Fruit fly (Drosophila melanogaster) whole organism, embryonic: ENCODE results near the gene CG15044.

ENCODE experiments used
- Asciz ChIP-seq: fragments of 200-800 bp; sonication (Bioruptor generic); optimal IDR thresholded peaks from 2 replicates; lab custom pipeline; 2017; ENCODE audit warnings: missing biosample characterization, mild to moderate bottlenecking, missing genetic modification characterization, missing genetic modification reagents
- Bdp1 ChIP-seq: fragments of 200-800 bp; sonication (Bioruptor generic); optimal IDR thresholded peaks from 3 replicates; lab custom pipeline; 2016; ENCODE audit warnings: missing biosample characterization, missing genetic modification characterization
- CG12219 ChIP-seq: fragments of 200-800 bp; sonication (Bioruptor generic); optimal IDR thresholded peaks from 3 replicates; lab custom pipeline; 2018; ENCODE audit warnings: missing biosample characterization, mild to moderate bottlenecking, missing genetic modification characterization
- CG13775 ChIP-seq: fragments of 200-800 bp; sonication (Bioruptor generic); optimal IDR thresholded peaks from 3 replicates; lab custom pipeline; 2017; ENCODE audit warnings: missing biosample characterization, mild to moderate bottlenecking, missing genetic modification characterization
- CG14667 ChIP-seq: fragments of 200-800 bp; sonication (Bioruptor generic); IDR thresholded peaks from 2 replicates; pipeline ENCODE4 v1.3.6; 2022; ENCODE audit warnings: missing biosample characterization, missing genetic modification characterization
- CG16813 ChIP-seq: fragments of 200-800 bp; sonication (Bioruptor generic); IDR thresholded peaks from 3 replicates; pipeline ENCODE4 v1.3.6; 2022; ENCODE audit warnings: missing biosample characterization, missing genetic modification characterization; ENCODE audit not compliant: partially characterized antibody
- CG1792 ChIP-seq: fragments of 200-800 bp; sonication (Bioruptor generic); optimal IDR thresholded peaks from 2 replicates; lab custom pipeline; 2016; ENCODE audit warnings: missing biosample characterization, missing genetic modification characterization
- CG18764 ChIP-seq: fragments of 200-800 bp; sonication (Bioruptor generic); optimal IDR thresholded peaks from 3 replicates; lab custom pipeline; 2016; ENCODE audit warnings: missing biosample characterization, missing genetic modification characterization
- CG2678 ChIP-seq: fragments of 200-800 bp; sonication (Bioruptor generic); optimal IDR thresholded peaks from 3 replicates; lab custom pipeline; 2019; ENCODE audit warnings: missing biosample characterization, mild to moderate bottlenecking, missing genetic modification characterization, moderate library complexity
- CG2712 ChIP-seq: fragments of 200-800 bp; optimal IDR thresholded peaks from 3 replicates; lab custom pipeline; 2019; ENCODE audit warnings: missing biosample characterization, mild to moderate bottlenecking, missing genetic modification characterization, moderate library complexity
- CG31388 ChIP-seq: fragments of 200-800 bp; sonication (Bioruptor generic); optimal IDR thresholded peaks from 2 replicates; lab custom pipeline; 2016; ENCODE audit warnings: missing biosample characterization, missing genetic modification characterization
- CG3163 ChIP-seq: fragments of 200-800 bp; sonication (Bioruptor generic); optimal IDR thresholded peaks from 3 replicates; lab custom pipeline; 2016; ENCODE audit warnings: missing biosample characterization, missing genetic modification characterization
- CG4707 ChIP-seq: fragments of 200-800 bp; sonication (Bioruptor generic); optimal IDR thresholded peaks from 2 replicates; lab custom pipeline; 2018; ENCODE audit warnings: missing biosample characterization, mild to moderate bottlenecking, missing genetic modification characterization, moderate library complexity
- CG5180 ChIP-seq: fragments of 200-800 bp; sonication (Bioruptor generic); optimal IDR thresholded peaks from 3 replicates; lab custom pipeline; 2017; ENCODE audit warnings: missing biosample characterization, missing genetic modification characterization, mild to moderate bottlenecking, moderate library complexity, missing genetic modification reagents
- CG6854 ChIP-seq: fragments of 200-800 bp; sonication (Bioruptor generic); optimal IDR thresholded peaks from 3 replicates; lab custom pipeline; 2017; ENCODE audit warnings: missing biosample characterization, mild to moderate bottlenecking, missing genetic modification characterization
- CG8089 ChIP-seq: fragments of 200-800 bp; sonication (Bioruptor generic); optimal IDR thresholded peaks from 3 replicates; lab custom pipeline; 2016; ENCODE audit warnings: missing biosample characterization, missing genetic modification characterization
- CG9932 ChIP-seq: fragments of 200-800 bp; sonication (Bioruptor generic); IDR thresholded peaks from 2 replicates; pipeline ENCODE4 v1.3.6; 2022; ENCODE audit warnings: missing biosample characterization, missing genetic modification characterization
- Dip2 ChIP-seq: fragments of 200-800 bp; sonication (Bioruptor generic); IDR thresholded peaks from 2 replicates; pipeline ENCODE4 v1.3.6; 2022; ENCODE audit warnings: missing biosample characterization, missing genetic modification characterization
- Dip3 ChIP-seq: fragments of 200-800 bp; sonication (Bioruptor generic); optimal IDR thresholded peaks from 3 replicates; lab custom pipeline; 2016; ENCODE audit warnings: missing biosample characterization, missing genetic modification characterization
- Dll ChIP-seq: fragments of 200-800 bp; sonication (Bioruptor generic); IDR thresholded peaks from 4 replicates; pipeline ENCODE4 v1.3.6; 2022; ENCODE audit warnings: missing biosample characterization, missing genetic modification characterization; ENCODE audit not compliant: partially characterized antibody
- Ets65A ChIP-seq: fragments of 200-800 bp; sonication (Bioruptor generic); peaks from one replicate; lab custom pipeline; 2016; ENCODE audit warnings: missing biosample characterization, missing genetic modification characterization
- Hr78 ChIP-seq, 2 experiments: fragments of 200-800 bp in 1 of 2; fragments of >200 bp in 1 of 2; sonication (Bioruptor generic) in 1 of 2; optimal IDR thresholded peaks; 2 replicates each; lab custom pipeline; 2017 to 2019; ENCODE audit warnings: missing biosample characterization in 2 of 2, missing genetic modification characterization in 2 of 2, mild to moderate bottlenecking in 1 of 2, moderate library complexity in 1 of 2
- Hsf ChIP-seq: fragments of 200-800 bp; sonication (Bioruptor generic); optimal IDR thresholded peaks from 3 replicates; lab custom pipeline; 2016; ENCODE audit warnings: missing biosample characterization, missing genetic modification characterization
- Max ChIP-seq: fragments of 200-800 bp; sonication (Bioruptor generic); optimal IDR thresholded peaks from 2 replicates; lab custom pipeline; 2016; ENCODE audit warnings: missing biosample characterization, mild to moderate bottlenecking, missing genetic modification characterization
- Nf-YB ChIP-seq: fragments of 200-800 bp; sonication (Bioruptor generic); optimal IDR thresholded peaks from 3 replicates; lab custom pipeline; 2019; ENCODE audit warnings: missing biosample characterization, mild to moderate bottlenecking, missing genetic modification characterization, moderate library complexity
- Oli ChIP-seq: fragments of 200-800 bp; sonication (Bioruptor generic); optimal IDR thresholded peaks from 2 replicates; lab custom pipeline; 2018; ENCODE audit warnings: missing biosample characterization, mild to moderate bottlenecking, missing genetic modification characterization, moderate library complexity
- Optix ChIP-seq: fragments of 200-800 bp; sonication (Bioruptor generic); IDR thresholded peaks from 3 replicates; pipeline ENCODE4 v1.3.6; 2022; ENCODE audit warnings: missing biosample characterization, missing genetic modification characterization
- Spps ChIP-seq: fragments of 200-800 bp; sonication (Bioruptor generic); optimal IDR thresholded peaks from 2 replicates; lab custom pipeline; 2018; ENCODE audit warnings: missing biosample characterization, mild to moderate bottlenecking, missing genetic modification characterization
- Usf ChIP-seq: fragments of 200-800 bp; sonication (Bioruptor generic); optimal IDR thresholded peaks from 2 replicates; lab custom pipeline; 2017; ENCODE audit warnings: missing genotype, missing biosample characterization, missing genetic modification characterization
- YL-1 ChIP-seq: fragments of 200-800 bp; sonication (Bioruptor generic); optimal IDR thresholded peaks from 3 replicates; lab custom pipeline; 2017; ENCODE audit warnings: missing biosample characterization, mild to moderate bottlenecking, missing genetic modification characterization
- abd-A ChIP-seq: fragments of 200-800 bp; sonication (Bioruptor generic); optimal IDR thresholded peaks from 3 replicates; lab custom pipeline; 2019; ENCODE audit warnings: missing biosample characterization, mild to moderate bottlenecking, missing genetic modification characterization, moderate library complexity
- al ChIP-seq: fragments of 200-800 bp; sonication (Bioruptor generic); IDR thresholded peaks from 2 replicates; pipeline ENCODE4 v1.3.6; 2022; ENCODE audit warnings: missing biosample characterization, missing genetic modification characterization
- aop ChIP-seq: fragments of 200-800 bp; sonication (Bioruptor generic); IDR thresholded peaks from 2 replicates; pipeline ENCODE4 v1.3.6; 2022; ENCODE audit warnings: missing biosample characterization, missing genetic modification characterization
- bab2 ChIP-seq: fragments of 200-800 bp; sonication (Bioruptor generic); optimal IDR thresholded peaks from 2 replicates; lab custom pipeline; 2016; ENCODE audit warnings: missing biosample characterization, missing genetic modification characterization
- bowl ChIP-seq: fragments of 200-800 bp; sonication (Bioruptor generic); IDR thresholded peaks from 2 replicates; pipeline ENCODE4 v1.3.6; 2022; ENCODE audit warnings: missing biosample characterization, missing genetic modification characterization
- crc ChIP-seq: fragments of 200-800 bp; sonication (Bioruptor generic); optimal IDR thresholded peaks from 2 replicates; lab custom pipeline; 2016; ENCODE audit warnings: missing biosample characterization, missing genetic modification characterization
- disco-r ChIP-seq: fragments of 200-800 bp; sonication (Bioruptor generic); optimal IDR thresholded peaks from 2 replicates; lab custom pipeline; 2016; ENCODE audit warnings: missing biosample characterization, missing genetic modification characterization
- dm ChIP-seq: fragments of 200-800 bp; sonication (Bioruptor generic); optimal IDR thresholded peaks from 3 replicates; lab custom pipeline; 2016; ENCODE audit warnings: missing biosample characterization, missing genetic modification characterization
- ftz-f1 ChIP-seq: fragments of 200-800 bp; sonication (Bioruptor generic); optimal IDR thresholded peaks from 2 replicates; lab custom pipeline; 2016; ENCODE audit warnings: missing biosample characterization, missing genetic modification characterization
- kni ChIP-seq: fragments of 200-800 bp; sonication (Bioruptor generic); optimal IDR thresholded peaks from 3 replicates; lab custom pipeline; 2017; ENCODE audit warnings: mild to moderate bottlenecking, missing biosample characterization, missing genetic modification reagents, missing genetic modification characterization
- nau ChIP-seq: fragments of 200-800 bp; sonication (Bioruptor generic); optimal IDR thresholded peaks from 3 replicates; lab custom pipeline; 2017; ENCODE audit warnings: missing biosample characterization, mild to moderate bottlenecking, missing genetic modification characterization, missing genetic modification reagents
- org-1 ChIP-seq: fragments of 200-800 bp; sonication (Bioruptor generic); optimal IDR thresholded peaks from 2 replicates; lab custom pipeline; 2017; ENCODE audit warnings: missing biosample characterization, missing genetic modification characterization
- ro ChIP-seq: fragments of 200-800 bp; sonication (Bioruptor generic); IDR thresholded peaks from 2 replicates; pipeline ENCODE4 v1.3.6; 2022; ENCODE audit warnings: missing biosample characterization, missing genetic modification characterization
- sd ChIP-seq: fragments of 200-800 bp; sonication (Bioruptor generic); optimal IDR thresholded peaks from 3 replicates; lab custom pipeline; 2018; ENCODE audit warnings: missing biosample characterization, mild to moderate bottlenecking, missing genetic modification characterization, moderate library complexity
- slbo ChIP-seq: fragments of 200-800 bp; sonication (Bioruptor generic); IDR thresholded peaks from 2 replicates; pipeline ENCODE4 v1.3.6; 2022; ENCODE audit warnings: missing biosample characterization, missing genetic modification characterization
- ssp ChIP-seq: fragments of 200-800 bp; sonication (Bioruptor generic); IDR thresholded peaks from 2 replicates; pipeline ENCODE4 v1.3.6; 2022; ENCODE audit warnings: missing biosample characterization, missing genetic modification characterization
- tin ChIP-seq: fragments of 200-800 bp; sonication (Bioruptor generic); optimal IDR thresholded peaks from 3 replicates; lab custom pipeline; 2016; ENCODE audit warnings: missing biosample characterization, missing genetic modification characterization
- vnd ChIP-seq: fragments of 200-800 bp; sonication (Bioruptor generic); IDR thresholded peaks from 3 replicates; pipeline ENCODE4 v1.3.6; 2022; ENCODE audit warnings: missing biosample characterization, missing genetic modification characterization; ENCODE audit not compliant: partially characterized antibody

Gene CG15044

DNA sequence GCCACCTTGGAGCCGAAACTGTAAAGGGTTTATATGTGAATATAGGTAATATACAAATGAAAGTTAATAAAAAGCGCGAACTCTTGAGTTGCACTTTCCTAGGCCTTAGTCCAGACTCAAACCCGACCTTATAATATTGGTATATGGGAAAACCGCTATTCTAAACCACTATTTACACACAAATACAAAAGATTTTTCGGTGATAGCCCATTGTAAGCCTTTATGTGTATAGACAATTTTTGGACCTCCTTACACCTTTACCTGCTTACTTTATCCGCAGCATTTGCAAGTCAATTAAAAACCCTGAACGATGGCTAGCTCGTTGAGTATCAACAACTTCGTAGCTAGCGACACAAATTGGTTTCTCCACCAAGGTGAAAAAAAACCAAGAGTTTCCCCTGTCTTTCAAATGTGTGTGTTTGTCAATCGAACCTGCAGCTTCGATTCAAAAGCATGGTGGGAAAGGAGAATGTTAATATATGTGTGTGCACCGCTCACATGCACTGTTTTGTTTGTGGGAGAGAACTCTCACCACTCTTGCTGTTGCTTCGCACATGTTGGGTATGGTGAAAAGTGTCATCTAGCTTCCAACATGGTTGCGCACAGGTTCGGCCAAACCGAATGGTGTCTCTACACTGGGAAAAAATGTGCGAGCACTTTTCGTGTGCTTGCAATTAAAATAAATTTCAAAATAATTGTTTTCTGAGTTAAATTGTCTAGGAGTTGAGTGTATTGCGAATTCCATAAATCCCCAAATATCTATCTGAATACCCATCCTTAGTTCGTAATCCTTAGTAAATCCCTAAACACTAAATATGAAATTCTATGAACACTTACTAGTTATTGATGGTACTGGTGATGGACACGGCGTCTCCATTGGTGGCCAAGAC, 15.1 kb upstream of the CG15044 start (continued):
- no peak for TF ChIP-seq kni (GFP tag; lab: Kevin White, UChicago)
- TF ChIP-seq Dip3 (GFP tag; lab: Kevin White, UChicago): peak; percentile 70
- TF ChIP-seq aop (GFP tag; lab: Robert Waterston, UW): peak; percentile 34; the same call in 1 of the 2 replicates
- TF ChIP-seq Ets65A (GFP tag; lab: Kevin White, UChicago): peak; percentile 89
- TF ChIP-seq bowl (GFP tag; lab: Robert Waterston, UW): peak; percentile 48; the same call in 1 of the 2 replicates
- TF ChIP-seq abd-A: peak; percentile 57
- peak; percentile 46 for TF ChIP-seq ssp (GFP tag; lab: Robert Waterston, UW)
- TF ChIP-seq al (GFP tag; lab: Robert Waterston, UW): peak; percentile 58; the same call in 1 of the 2 replicates
- peak; percentile 77 for TF ChIP-seq disco-r
- no peak for TF ChIP-seq ftz-f1 (GFP tag; lab: Kevin White, UChicago)
- TF ChIP-seq CG31388 (GFP tag; lab: Kevin White, UChicago): no peak
- peak; percentile 78 for TF ChIP-seq CG2712 (tag; lab: Kevin White, UChicago)
- TF ChIP-seq CG5180 (GFP tag; lab: Kevin White, UChicago): peak; percentile 99
- peak; percentile 75 for TF ChIP-seq slbo (GFP tag; lab: Robert Waterston, UW)
- TF ChIP-seq CG18764 (GFP tag; lab: Kevin White, UChicago): peak; percentile 80
- peak; percentile 26 for TF ChIP-seq Bdp1 (GFP tag; lab: Kevin White, UChicago)
- TF ChIP-seq tin (GFP tag; lab: Kevin White, UChicago): peak; percentile 87
- peak; percentile 78 for TF ChIP-seq CG2678 (tag; lab: Kevin White, UChicago)
- TF ChIP-seq org-1: peak; percentile 71
- TF ChIP-seq Dll (GFP tag; lab: Robert Waterston, UW): no peak
- peak; percentile 52; the same call in 1 of the 2 replicates for TF ChIP-seq ro (GFP tag; lab: Robert Waterston, UW)
- TF ChIP-seq CG4707 (GFP tag; lab: Kevin White, UChicago): peak; percentile 48
- peak; percentile 75 for TF ChIP-seq nau
- TF ChIP-seq YL-1: no peak
- peak; percentile 39 for TF ChIP-seq Nf-YB (GFP tag; lab: Kevin White, UChicago)
- TF ChIP-seq CG1792 (GFP tag; lab: Kevin White, UChicago): peak; percentile 75
- TF ChIP-seq Asciz (GFP tag; lab: Kevin White, UChicago): no peak
- TF ChIP-seq CG12219 (GFP tag; lab: Kevin White, UChicago): peak; percentile 73
- peak; percentile 75 for TF ChIP-seq Oli (tag; lab: Kevin White, UChicago)
- peak; percentile 32 for TF ChIP-seq Usf (GFP tag; lab: Kevin White, UChicago)
- no peak for TF ChIP-seq vnd (GFP tag; lab: Robert Waterston, UW)
- TF ChIP-seq Hsf: peak; percentile 85
- TF ChIP-seq dm: peak; percentile 45
- peak; percentile 43 for TF ChIP-seq CG3163 (GFP tag; lab: Kevin White, UChicago)
- no peak for TF ChIP-seq Dip2
- no peak for TF ChIP-seq CG16813 (GFP tag; lab: Robert Waterston, UW)
- no peak for TF ChIP-seq Hr78 (GFP tag; optimal IDR thresholded peaks at IDR 0.05; lab: Kevin White, UChicago)
- no peak for TF ChIP-seq sd
- peak; percentile 30 for TF ChIP-seq crc (GFP tag; lab: Kevin White, UChicago)
- TF ChIP-seq CG14667 (GFP tag; lab: Robert Waterston, UW): 0 out of 2 replicates have a peak, but pooled peaks have one; percentile 43
- TF ChIP-seq CG6854 (GFP tag; lab: Kevin White, UChicago): peak; percentile 67
- peak; percentile 68 for TF ChIP-seq CG13775 (GFP tag; lab: Kevin White, UChicago)
- TF ChIP-seq Spps (tag; lab: Kevin White, UChicago): peak; percentile 62
- peak; percentile 61 for TF ChIP-seq Max (GFP tag; lab: Kevin White, UChicago)
- TF ChIP-seq CG8089 (GFP tag; lab: Kevin White, UChicago): peak; percentile 67
- peak; percentile 68 for TF ChIP-seq CG9932 (GFP tag; lab: Robert Waterston, UW)
- peak; percentile 71; the same call in 2 of the 3 replicates for TF ChIP-seq Optix (GFP tag; lab: Robert Waterston, UW)
- peak; percentile 78 for TF ChIP-seq bab2 (GFP tag; lab: Kevin White, UChicago)
